Worm (Caenorhabditis elegans): ENCODE results near the gene Y66D12A.24.

The Y66D12A.24 gene

DNA sequence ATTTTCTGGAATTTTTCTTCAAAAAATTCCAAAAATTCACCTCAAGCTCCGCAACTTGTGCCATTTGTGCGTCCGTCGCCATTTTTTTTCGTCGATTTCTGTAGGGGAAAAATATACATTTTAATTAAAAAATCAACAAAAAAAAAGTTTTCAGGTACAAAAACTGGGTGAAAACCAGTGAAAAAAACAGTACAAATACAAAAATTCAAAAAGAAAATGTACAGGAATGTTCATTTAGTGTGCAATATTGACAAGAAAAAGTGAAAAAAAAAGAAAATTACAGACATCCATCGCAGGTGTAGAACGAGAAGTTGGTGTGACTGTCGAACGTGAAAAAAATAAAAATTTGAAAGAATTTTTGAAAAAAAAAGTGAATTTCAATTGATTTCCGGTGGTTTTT, 6.1 kb downstream of the Y66D12A.24 start, which contains the start of gene tin-10:
tin-10 (minus strand) TSS at position 101 of the 400 bp plus-strand sequence.
- TF ChIP-seq lin-39 (tag; optimal IDR thresholded peaks at IDR 0.05) (no peak), hif-1 (tag; optimal IDR thresholded peaks at IDR 0.05) (no peak), attf-4 (tag; optimal IDR thresholded peaks at IDR 0.05) (no peak), snpc-4 (tag; optimal IDR thresholded peaks at IDR 0.05) (no peak), T20F7.1 (GFP tag; optimal IDR thresholded peaks at IDR 0.05) (no peak), php-3 (GFP tag; IDR thresholded peaks at IDR 0.05) (no peak)

DNA sequence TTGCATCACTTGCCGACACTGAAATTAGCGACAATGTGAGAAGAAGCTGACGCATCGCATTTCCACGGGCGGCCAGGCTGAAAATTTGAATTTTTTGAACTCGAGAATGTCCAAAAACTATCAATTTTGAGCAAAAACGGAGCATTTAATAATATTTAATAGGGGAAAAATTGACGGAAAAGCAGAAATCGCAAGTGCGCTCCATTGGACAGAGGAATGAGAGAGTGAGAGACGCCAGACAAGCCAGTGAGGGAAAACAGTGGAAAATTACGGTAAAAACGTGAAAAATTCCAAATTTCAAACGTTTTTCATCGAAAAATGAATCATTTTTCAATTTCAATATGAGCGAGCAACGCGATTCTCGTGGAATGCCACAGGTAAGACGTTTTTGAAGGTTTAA, 8.5 kb downstream of the Y66D12A.24 start, which contains the start of the genes Y66D12A.21 and spe-6:
Y66D12A.21 (minus strand) TSS at position 90 of the 400 bp plus-strand sequence.
spe-6 (plus strand) TSS at position 276 of the 400 bp plus-strand sequence.
- TF ChIP-seq cey-2 (tag; optimal IDR thresholded peaks at IDR 0.05; ENCODE audit: borderline replicate concordance, insufficient read depth) = no peak
- TF ChIP-seq Y105C5A.15 (GFP tag; IDR thresholded peaks at IDR 0.05) = no peak
- peak; percentile 4 for TF ChIP-seq unc-130 (GFP tag; optimal IDR thresholded peaks at IDR 0.05)
- TF ChIP-seq lin-38 (GFP tag; IDR thresholded peaks at IDR 0.05) = peak; percentile 87
- TF ChIP-seq nhr-76 (tag; optimal IDR thresholded peaks at IDR 0.05) = no peak
- no peak for TF ChIP-seq dmd-6 (GFP tag; IDR thresholded peaks at IDR 0.05)
- TF ChIP-seq lsy-2 (tag; optimal IDR thresholded peaks at IDR 0.05) = peak in 1 of 2 experiments; percentile 36
- TF ChIP-seq unc-62 (GFP tag; optimal IDR thresholded peaks at IDR 0.05 in 1 of 2) = no peak
- TF ChIP-seq unc-62 (tag; optimal IDR thresholded peaks at IDR 0.05) = no peak
- peak; percentile 63 for TF ChIP-seq mes-2 (tag; optimal IDR thresholded peaks at IDR 0.05; ENCODE audit: poor library complexity, severe bottlenecking)
- no peak for TF ChIP-seq nhr-25 (tag; optimal IDR thresholded peaks at IDR 0.05; ENCODE audit: borderline replicate concordance, insufficient read depth)
- no peak for TF ChIP-seq nhr-77 (tag; optimal IDR thresholded peaks at IDR 0.05)
- TF ChIP-seq lin-39 (tag; optimal IDR thresholded peaks at IDR 0.05) = no peak
- no peak for TF ChIP-seq mxl-2 (GFP tag; conservative IDR thresholded peaks at IDR 0.05)
- TF ChIP-seq nhr-28 (tag; optimal IDR thresholded peaks at IDR 0.05) = no peak
- no peak for TF ChIP-seq ZK337.2 (GFP tag; IDR thresholded peaks at IDR 0.05)
- no peak for TF ChIP-seq lin-13 (GFP tag; optimal IDR thresholded peaks at IDR 0.05)

DNA sequence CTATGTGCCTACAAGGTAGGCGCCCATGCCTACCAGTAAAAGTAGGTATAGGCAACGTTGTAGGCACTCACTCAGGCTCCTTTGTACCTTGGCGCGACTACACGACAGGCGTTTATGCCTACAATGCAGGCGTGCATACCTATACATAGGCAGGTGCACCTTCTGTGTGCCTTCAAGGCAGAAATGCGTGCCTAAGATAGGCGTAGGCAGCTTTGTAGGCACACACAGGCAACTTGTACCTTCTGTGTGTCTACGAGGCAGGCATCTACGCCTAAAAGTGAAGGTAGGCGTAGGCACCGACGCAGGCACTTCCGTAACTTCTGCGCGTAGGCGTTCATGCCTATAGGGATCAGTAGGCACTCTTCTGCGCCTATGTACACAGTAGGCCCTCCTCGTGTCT, 9.0 kb downstream of the Y66D12A.24 start:
- TF ChIP-seq madf-5 (GFP tag; IDR thresholded peaks at IDR 0.05) (0 out of 4 replicates have a peak, but pooled peaks of 1 of the 2 experiments have one; percentile 8), aha-1 (tag) (peak; percentile 65), lin-29 (GFP tag; IDR thresholded peaks at IDR 0.05) (no peak)

DNA sequence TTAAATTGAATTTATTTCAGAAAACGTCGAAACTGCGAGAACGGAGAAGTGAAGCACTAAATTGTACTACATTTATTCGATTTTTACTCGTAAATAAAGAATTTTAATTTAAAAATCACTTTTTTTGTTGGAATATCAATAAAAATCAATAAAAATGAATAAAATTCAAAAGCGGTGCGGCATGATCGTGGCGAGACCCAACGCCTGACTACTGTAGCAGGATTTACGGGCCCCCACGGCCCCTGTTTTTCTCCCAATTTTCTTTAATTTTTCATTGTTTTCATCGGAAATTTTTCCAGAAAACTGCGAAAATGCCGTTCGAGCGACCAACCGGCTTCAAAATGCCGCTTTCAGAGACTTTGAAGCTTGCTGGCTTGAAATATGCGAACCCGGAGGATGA, 12.2 kb downstream of the Y66D12A.24 start, which contains the start of gene Y66D12A.19:
Y66D12A.19 (plus strand) TSS at position 266 of the 400 bp plus-strand sequence.
- TF ChIP-seq ztf-11 (tag; optimal IDR thresholded peaks at IDR 0.05) (no peak), lin-38 (GFP tag; IDR thresholded peaks at IDR 0.05) (peak; percentile 48), ceh-62 (tag; optimal IDR thresholded peaks at IDR 0.05) (no peak), madf-9 (GFP tag; conservative IDR thresholded peaks at IDR 0.05) (no peak), sdz-12 (GFP tag; optimal IDR thresholded peaks at IDR 0.05) (no peak), mep-1 (tag; optimal IDR thresholded peaks at IDR 0.05) (no peak), pha-4 (GFP tag; IDR thresholded peaks at IDR 0.05) (no peak), pha-4 (tag; optimal IDR thresholded peaks at IDR 0.05) (no peak), unc-62 (GFP tag; optimal IDR thresholded peaks at IDR 0.05 in 1 of 2) (no peak), unc-62 (tag; optimal IDR thresholded peaks at IDR 0.05) (no peak), ces-1 (GFP tag; optimal IDR thresholded peaks at IDR 0.05) (no peak), R02D3.7 (tag; optimal IDR thresholded peaks at IDR 0.05) (peak; percentile 52), jun-1 (tag; optimal IDR thresholded peaks at IDR 0.05) (no peak), ceh-28 (tag; optimal IDR thresholded peaks at IDR 0.05) (no peak), nhr-102 (tag; optimal IDR thresholded peaks at IDR 0.05) (no peak), nhr-111 (GFP tag; optimal IDR thresholded peaks at IDR 0.05) (no peak)
